Fruit fly (Drosophila melanogaster) whole organism, embryonic: ENCODE measurements around the gene Pfdn2.

ENCODE experiments used
- ATbp ChIP-seq: fragments of 200-800 bp; sonication (Bioruptor generic); optimal IDR thresholded peaks from 2 replicates; lab custom pipeline; 2017; ENCODE audit warnings: missing biosample characterization, mild to moderate bottlenecking, missing genetic modification characterization, missing genetic modification reagents
- Atf3 ChIP-seq: fragments of 200-800 bp; sonication (Bioruptor generic); optimal IDR thresholded peaks from 3 replicates; lab custom pipeline; 2016; ENCODE audit warnings: missing biosample characterization, missing genetic modification characterization
- B-H1 ChIP-seq: fragments of 200-800 bp; sonication (Bioruptor generic); IDR thresholded peaks from 3 replicates; pipeline ENCODE4 v1.3.6; 2022; ENCODE audit warnings: missing biosample characterization, missing genetic modification characterization
- Bdp1 ChIP-seq: fragments of 200-800 bp; sonication (Bioruptor generic); optimal IDR thresholded peaks from 3 replicates; lab custom pipeline; 2016; ENCODE audit warnings: missing biosample characterization, missing genetic modification characterization
- CG10321 ChIP-seq: fragments of 200-800 bp; sonication (Bioruptor generic); IDR thresholded peaks from 2 replicates; pipeline ENCODE4 v1.3.6; 2022; ENCODE audit warnings: missing biosample characterization, missing genetic modification characterization
- CG10565 ChIP-seq: fragments of 200-800 bp; sonication (Bioruptor generic); optimal IDR thresholded peaks from 3 replicates; lab custom pipeline; 2016; ENCODE audit warnings: missing biosample characterization, mild to moderate bottlenecking, missing genetic modification characterization
- CG11093 ChIP-seq: fragments of 200-800 bp; sonication (Bioruptor generic); IDR thresholded peaks from 3 replicates; pipeline ENCODE4 v1.3.6; 2022; ENCODE audit warnings: missing biosample characterization, missing genetic modification characterization
- CG11695 ChIP-seq: fragments of 200-800 bp; sonication (Bioruptor generic); IDR thresholded peaks from 3 replicates; pipeline ENCODE4 v1.3.6; 2022; ENCODE audit warnings: missing biosample characterization, missing genetic modification characterization
- CG12155 ChIP-seq: fragments of 200-800 bp; sonication (Bioruptor generic); optimal IDR thresholded peaks from 3 replicates; lab custom pipeline; 2016; ENCODE audit warnings: missing biosample characterization, missing genetic modification characterization
- CG13287 ChIP-seq: fragments of 200-800 bp; sonication (Bioruptor generic); IDR thresholded peaks from 2 replicates; pipeline ENCODE4 v1.3.6; 2022; ENCODE audit warnings: missing biosample characterization, missing genetic modification characterization; ENCODE audit not compliant: partially characterized antibody
- CG13775 ChIP-seq: fragments of 200-800 bp; sonication (Bioruptor generic); optimal IDR thresholded peaks from 3 replicates; lab custom pipeline; 2017; ENCODE audit warnings: missing biosample characterization, mild to moderate bottlenecking, missing genetic modification characterization
- CG1529 ChIP-seq: fragments of 200-800 bp; sonication (Bioruptor generic); optimal IDR thresholded peaks from 3 replicates; lab custom pipeline; 2018; ENCODE audit warnings: missing biosample characterization, missing genetic modification characterization
- CG15514 ChIP-seq: fragments of 200-800 bp; sonication (Bioruptor generic); optimal IDR thresholded peaks from 3 replicates; lab custom pipeline; 2017; ENCODE audit warnings: missing biosample characterization, missing genetic modification characterization, mild to moderate bottlenecking, moderate library complexity, missing genetic modification reagents
- CG16779 ChIP-seq: fragments of 200-800 bp; sonication (Bioruptor generic); IDR thresholded peaks from 2 replicates; pipeline ENCODE4 v1.3.6; 2022; ENCODE audit warnings: missing biosample characterization, missing genetic modification characterization
- CG17328 ChIP-seq: fragments of 200-800 bp; sonication (Bioruptor generic); IDR thresholded peaks from 2 replicates; pipeline ENCODE4 v1.3.6; 2022; ENCODE audit warnings: missing biosample characterization, missing genetic modification characterization
- CG1792 ChIP-seq: fragments of 200-800 bp; sonication (Bioruptor generic); optimal IDR thresholded peaks from 2 replicates; lab custom pipeline; 2016; ENCODE audit warnings: missing biosample characterization, missing genetic modification characterization
- CG30431 ChIP-seq: fragments of 200-800 bp; sonication (Bioruptor generic); optimal IDR thresholded peaks from 2 replicates; lab custom pipeline; 2017; ENCODE audit warnings: missing biosample characterization, missing genetic modification characterization
- CG3065 ChIP-seq: fragments of 200-800 bp; sonication (Bioruptor generic); optimal IDR thresholded peaks from 2 replicates; lab custom pipeline; 2016; ENCODE audit warnings: missing biosample characterization, missing genetic modification characterization
- CG4854 ChIP-seq: fragments of 200-800 bp; sonication (Bioruptor generic); optimal IDR thresholded peaks from 2 replicates; lab custom pipeline; 2016; ENCODE audit warnings: missing biosample characterization, missing genetic modification characterization, inconsistent platforms
- CG6765 ChIP-seq: fragments of 200-800 bp; sonication (Bioruptor generic); optimal IDR thresholded peaks from 3 replicates; lab custom pipeline; 2017; ENCODE audit warnings: missing biosample characterization, mild to moderate bottlenecking, missing genetic modification characterization
- CG7745 ChIP-seq: fragments of 200-800 bp; sonication (Bioruptor generic); optimal IDR thresholded peaks from 2 replicates; lab custom pipeline; 2018; ENCODE audit warnings: missing biosample characterization, mild to moderate bottlenecking, missing genetic modification characterization, moderate library complexity
- CG8478 ChIP-seq: fragments of >200 bp; optimal IDR thresholded peaks from 2 replicates; lab custom pipeline; 2018
- Deaf1 ChIP-seq: fragments of 200-800 bp; optimal IDR thresholded peaks from 3 replicates; lab custom pipeline; 2019; ENCODE audit warnings: missing biosample characterization, mild to moderate bottlenecking, missing genetic modification characterization, moderate library complexity
- Ets65A ChIP-seq: fragments of 200-800 bp; sonication (Bioruptor generic); peaks from one replicate; lab custom pipeline; 2016; ENCODE audit warnings: missing biosample characterization, missing genetic modification characterization
- Ets97D ChIP-seq: fragments of 200-800 bp; sonication (Bioruptor generic); optimal IDR thresholded peaks from 3 replicates; lab custom pipeline; 2016; ENCODE audit warnings: missing biosample characterization, missing genetic modification characterization
- HmgZ ChIP-seq: fragments of 200-800 bp; sonication (Bioruptor generic); optimal IDR thresholded peaks from 2 replicates; lab custom pipeline; 2018; ENCODE audit warnings: missing biosample characterization, mild to moderate bottlenecking, missing genetic modification characterization
- Hr51 ChIP-seq, 2 experiments: fragments of 200-800 bp; sonication (Bioruptor generic); optimal IDR thresholded peaks; 2 replicates in 1 of 2; 3 replicates in 1 of 2; lab custom pipeline; 2016 to 2018; ENCODE audit warnings: missing biosample characterization in 2 of 2, missing genetic modification characterization in 2 of 2, mild to moderate bottlenecking in 1 of 2, moderate library complexity in 1 of 2
- Hsf ChIP-seq: fragments of 200-800 bp; sonication (Bioruptor generic); optimal IDR thresholded peaks from 3 replicates; lab custom pipeline; 2016; ENCODE audit warnings: missing biosample characterization, missing genetic modification characterization
- Optix ChIP-seq: fragments of 200-800 bp; sonication (Bioruptor generic); IDR thresholded peaks from 3 replicates; pipeline ENCODE4 v1.3.6; 2022; ENCODE audit warnings: missing biosample characterization, missing genetic modification characterization
- Poxn ChIP-seq: fragments of 200-800 bp; sonication (Bioruptor generic); IDR thresholded peaks from 2 replicates; pipeline ENCODE4 v1.3.6; 2022; ENCODE audit warnings: missing biosample characterization, missing genetic modification characterization
- al ChIP-seq: fragments of 200-800 bp; sonication (Bioruptor generic); IDR thresholded peaks from 2 replicates; pipeline ENCODE4 v1.3.6; 2022; ENCODE audit warnings: missing biosample characterization, missing genetic modification characterization
- cas ChIP-seq: fragments of 200-800 bp; sonication (Bioruptor generic); IDR thresholded peaks from 2 replicates; pipeline ENCODE4 v1.3.6; 2022; ENCODE audit warnings: missing biosample characterization, missing genetic modification characterization
- chinmo ChIP-seq: fragments of 200-800 bp; sonication (Bioruptor generic); IDR thresholded peaks from 4 replicates; pipeline ENCODE4 v1.3.6; 2022; ENCODE audit warnings: missing biosample characterization, missing genetic modification characterization; ENCODE audit not compliant: partially characterized antibody
- dmrt99B ChIP-seq: fragments of 200-800 bp; sonication (Bioruptor generic); optimal IDR thresholded peaks from 2 replicates; lab custom pipeline; 2018; ENCODE audit warnings: missing biosample characterization, mild to moderate bottlenecking, missing genetic modification characterization, moderate library complexity
- emc ChIP-seq: fragments of 200-800 bp; sonication (Bioruptor generic); optimal IDR thresholded peaks from 2 replicates; lab custom pipeline; 2016; ENCODE audit warnings: missing biosample characterization, missing genetic modification characterization
- exex ChIP-seq: fragments of 200-800 bp; sonication (Bioruptor generic); optimal IDR thresholded peaks from 4 replicates; lab custom pipeline; 2018; ENCODE audit warnings: missing biosample characterization, mild to moderate bottlenecking, missing genetic modification characterization, moderate library complexity
- ftz-f1 ChIP-seq: fragments of 200-800 bp; sonication (Bioruptor generic); optimal IDR thresholded peaks from 2 replicates; lab custom pipeline; 2016; ENCODE audit warnings: missing biosample characterization, missing genetic modification characterization
- fu2 ChIP-seq: fragments of 200-800 bp; sonication (Bioruptor generic); optimal IDR thresholded peaks from 2 replicates; lab custom pipeline; 2016; ENCODE audit warnings: missing biosample characterization, missing genetic modification characterization
- hkb ChIP-seq, 2 experiments: fragments of 200-800 bp in 1 of 2; fragments of >200 bp in 1 of 2; sonication (Bioruptor generic) in 1 of 2; IDR thresholded peaks in 1 of 2; optimal IDR thresholded peaks in 1 of 2; 2 replicates each; pipeline versions ENCODE4 v1.3.6 to Lab custom; 2017 to 2022; ENCODE audit warnings: missing biosample characterization in 1 of 2, missing genetic modification characterization in 1 of 2
- hth ChIP-seq: fragments of >200 bp; optimal IDR thresholded peaks from 2 replicates; lab custom pipeline; 2017; ENCODE audit warnings: inconsistent platforms
- jing ChIP-seq: fragments of 200-800 bp; sonication (Bioruptor generic); optimal IDR thresholded peaks from 2 replicates; lab custom pipeline; 2018; ENCODE audit warnings: missing biosample characterization, mild to moderate bottlenecking, missing genetic modification characterization
- peb ChIP-seq: fragments of 200-800 bp; sonication (Bioruptor generic); IDR thresholded peaks from 2 replicates; pipeline ENCODE4 v1.3.6; 2022; ENCODE audit warnings: missing biosample characterization, missing genetic modification characterization
- pum ChIP-seq: fragments of 200-800 bp; sonication (Bioruptor generic); optimal IDR thresholded peaks from 2 replicates; lab custom pipeline; 2016; ENCODE audit warnings: missing biosample characterization, missing genetic modification characterization
- ro ChIP-seq: fragments of 200-800 bp; sonication (Bioruptor generic); IDR thresholded peaks from 2 replicates; pipeline ENCODE4 v1.3.6; 2022; ENCODE audit warnings: missing biosample characterization, missing genetic modification characterization
- seq ChIP-seq: fragments of 200-800 bp; sonication (Bioruptor generic); IDR thresholded peaks from 2 replicates; pipeline ENCODE4 v1.3.6; 2022; ENCODE audit warnings: missing biosample characterization, missing genetic modification characterization
- sob ChIP-seq: fragments of 200-800 bp; sonication (Bioruptor generic); IDR thresholded peaks from 2 replicates; pipeline ENCODE4 v1.3.6; 2022; ENCODE audit warnings: missing biosample characterization, missing genetic modification characterization
- stc ChIP-seq: fragments of 200-800 bp; sonication (Bioruptor generic); IDR thresholded peaks from 2 replicates; pipeline ENCODE4 v1.3.6; 2022; ENCODE audit warnings: missing biosample characterization, missing genetic modification characterization
- vvl ChIP-seq: fragments of 200-800 bp; sonication (Bioruptor generic); IDR thresholded peaks from 2 replicates; pipeline ENCODE4 v1.3.6; 2022; ENCODE audit warnings: missing biosample characterization, missing genetic modification characterization
- z ChIP-seq: fragments of 200-800 bp; sonication (Bioruptor generic); IDR thresholded peaks from 3 replicates; pipeline ENCODE4 v1.3.6; 2022; ENCODE audit warnings: missing biosample characterization, missing genetic modification characterization
- zf30C ChIP-seq: fragments of 200-800 bp; sonication (Bioruptor generic); optimal IDR thresholded peaks from 3 replicates; lab custom pipeline; 2018; ENCODE audit warnings: missing biosample characterization, mild to moderate bottlenecking, missing genetic modification characterization
- zfh2 ChIP-seq: fragments of 200-800 bp; sonication (Bioruptor generic); optimal IDR thresholded peaks from 2 replicates; lab custom pipeline; 2016; ENCODE audit warnings: missing biosample characterization, missing genetic modification characterization

Gene Pfdn2

DNA sequence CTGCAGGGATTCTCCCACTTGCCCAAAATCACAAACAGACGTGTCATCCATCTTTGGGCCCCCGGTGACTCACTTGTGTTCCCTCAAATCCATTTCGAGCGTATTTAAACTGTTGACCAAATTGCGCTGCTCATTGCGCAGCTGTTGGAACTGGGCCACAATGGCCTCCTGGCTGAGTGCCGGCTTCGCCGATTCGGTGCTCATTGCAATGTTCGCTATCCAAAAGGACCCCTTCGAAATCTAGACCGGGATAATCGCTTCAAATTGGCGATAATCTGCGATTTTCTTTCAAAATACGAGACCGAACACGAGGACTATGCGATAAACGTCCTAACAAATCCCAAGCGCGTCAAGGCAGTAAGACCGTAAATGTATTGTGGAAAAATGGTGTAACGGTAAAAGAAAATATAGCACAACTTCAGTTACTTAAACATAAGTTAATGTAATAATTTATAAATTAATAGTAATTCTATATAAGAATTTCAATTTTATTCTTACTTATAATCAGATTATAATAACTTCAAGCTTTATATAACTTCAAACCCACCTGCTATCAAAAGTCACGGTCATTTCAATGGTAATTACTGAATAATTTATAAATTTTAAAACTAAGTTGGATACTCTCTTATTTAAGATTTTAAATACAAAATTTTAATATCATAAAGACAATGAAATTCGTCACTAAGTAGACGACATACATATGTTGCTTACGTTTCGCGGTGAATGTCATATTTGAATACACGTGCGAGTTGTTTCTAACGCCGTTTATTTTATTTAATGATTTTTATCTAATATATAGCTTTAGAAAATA is at the start of gene Pfdn2, which contains the start of gene Noc1 (continued):
- TF ChIP-seq B-H1 (GFP tag; lab: Robert Waterston, UW) (no peak), Atf3 (GFP tag; lab: Kevin White, UChicago) (no peak), CG3065 (GFP tag; lab: Kevin White, UChicago) (no peak), Deaf1 (tag; lab: Kevin White, UChicago) (no peak), CG12155 (GFP tag; lab: Kevin White, UChicago) (peak; percentile 54), CG8478 (no peak), CG4854 (no peak), CG30431 (GFP tag; lab: Kevin White, UChicago) (no peak), Hsf (GFP tag; lab: Kevin White, UChicago) (peak; percentile 54), hkb (optimal IDR thresholded peaks at IDR 0.05; lab: Kevin White, UChicago) (no peak), hkb (GFP tag; IDR thresholded peaks at IDR 0.05; lab: Robert Waterston, UW) (no peak; the same call in 1 of the 2 replicates), Poxn (GFP tag; lab: Robert Waterston, UW) (no peak), emc (GFP tag; lab: Kevin White, UChicago) (no peak), zf30C (GFP tag; lab: Kevin White, UChicago) (no peak), zfh2 (peak; percentile 27), CG13775 (peak; percentile 64), cas (GFP tag; lab: Robert Waterston, UW) (0 out of 2 replicates have a peak, but pooled peaks have one; percentile 7), stc (GFP tag; lab: Robert Waterston, UW) (0 out of 2 replicates have a peak, but pooled peaks have one; percentile 25), pum (GFP tag; lab: Kevin White, UChicago) (peak; percentile 15), vvl (GFP tag; lab: Robert Waterston, UW) (peak; percentile 26; the same call in 1 of the 2 replicates), CG15514 (GFP tag; lab: Kevin White, UChicago) (no peak), seq (GFP tag; lab: Robert Waterston, UW) (no peak), hth (lab: Kevin White, UChicago) (no peak), Optix (GFP tag; lab: Robert Waterston, UW) (no peak), CG13287 (GFP tag; lab: Robert Waterston, UW) (no peak), ro (GFP tag; lab: Robert Waterston, UW) (no peak), CG11695 (GFP tag; lab: Robert Waterston, UW) (peak; percentile 49; the same call in 1 of the 3 replicates), CG1529 (GFP tag; lab: Kevin White, UChicago) (no peak), CG10565 (GFP tag; lab: Kevin White, UChicago) (no peak), CG16779 (no peak), dmrt99B (no peak), peb (GFP tag; lab: Robert Waterston, UW) (no peak), CG7745 (no peak), CG11093 (GFP tag; lab: Robert Waterston, UW) (no peak), sob (GFP tag; lab: Robert Waterston, UW) (no peak), jing (GFP tag; lab: Kevin White, UChicago) (no peak), ATbp (no peak), CG1792 (GFP tag; lab: Kevin White, UChicago) (no peak), HmgZ (peak; percentile 36), Ets97D (no peak), CG17328 (GFP tag; lab: Robert Waterston, UW) (peak; percentile 52), exex (tag; lab: Kevin White, UChicago) (no peak), Bdp1 (GFP tag; lab: Kevin White, UChicago) (no peak), Hr51 (GFP tag; optimal IDR thresholded peaks at IDR 0.05; lab: Kevin White, UChicago) (peak in 1 of 2 experiments; percentile 38), z (GFP tag; lab: Robert Waterston, UW) (no peak), CG10321 (GFP tag; lab: Robert Waterston, UW) (no peak), fu2 (no peak), chinmo (GFP tag; lab: Robert Waterston, UW) (no peak), ftz-f1 (no peak), Ets65A (GFP tag; lab: Kevin White, UChicago) (peak; percentile 83), al (GFP tag; lab: Robert Waterston, UW) (peak; percentile 60; the same call in 1 of the 2 replicates), CG6765 (GFP tag; lab: Kevin White, UChicago) (no peak)
